Fruit fly (Drosophila melanogaster) whole organism, wandering third instar larva: ENCODE measurements around the gene CG6688.

Experiments
- Hr78 ChIP-seq: fragments of >200 bp; optimal IDR thresholded peaks from 2 replicates; lab custom pipeline; 2017; ENCODE audit warnings: missing biosample characterization, missing genetic modification characterization
- Jra ChIP-seq: sonication (Bioruptor generic); optimal IDR thresholded peaks from 2 replicates; lab custom pipeline; 2016; ENCODE audit warnings: missing biosample characterization, missing genetic modification characterization
- Sp1 ChIP-seq: fragments of 200-800 bp; sonication (Bioruptor generic); optimal IDR thresholded peaks from 3 replicates; lab custom pipeline; 2019; ENCODE audit warnings: missing biosample characterization, mild to moderate bottlenecking, missing genetic modification characterization, moderate library complexity
- br ChIP-seq: fragments of 200-800 bp; sonication (Bioruptor generic); optimal IDR thresholded peaks from 2 replicates; lab custom pipeline; 2016; ENCODE audit warnings: missing biosample characterization, missing genetic modification characterization
- dmrt93B ChIP-seq: fragments of 200-800 bp; sonication (Bioruptor generic); optimal IDR thresholded peaks from 2 replicates; lab custom pipeline; 2018; ENCODE audit warnings: missing biosample characterization, mild to moderate bottlenecking, missing genetic modification characterization
- psq ChIP-seq: fragments of 200-800 bp; sonication (Bioruptor generic); optimal IDR thresholded peaks from 3 replicates; lab custom pipeline; 2017; ENCODE audit warnings: missing biosample characterization, mild to moderate bottlenecking, missing genetic modification characterization, moderate library complexity
- sage ChIP-seq: fragments of 200-800 bp; sonication (Bioruptor generic); optimal IDR thresholded peaks from 2 replicates; lab custom pipeline; 2016; ENCODE audit warnings: missing biosample characterization, mild to moderate bottlenecking, missing genetic modification characterization
- usp ChIP-seq: fragments of >200 bp; optimal IDR thresholded peaks from 2 replicates; lab custom pipeline; 2017; ENCODE audit warnings: missing biosample characterization, missing genetic modification characterization

- no peak for TF ChIP-seq sage
- TF ChIP-seq dmrt93B (GFP tag; lab: Kevin White, UChicago), result no peak
- TF ChIP-seq Jra, result no peak
- no peak for TF ChIP-seq Sp1
- TF ChIP-seq br, result no peak
- TF ChIP-seq usp (GFP tag; lab: Kevin White, UChicago), result no peak
- no peak for TF ChIP-seq Hr78
- no peak for TF ChIP-seq psq (GFP tag; lab: Kevin White, UChicago)
Observed at dm6 chr3R:22988995-22989394, 23.2 kb upstream of the CG6688 start, which contains the start of gene Or94b.
